Fruit fly (Drosophila melanogaster): ENCODE results near the gene CG11786.

- no peak for TF ChIP-seq Blimp-1 (GFP tag; optimal IDR thresholded peaks at IDR 0.05)
- no peak for TF ChIP-seq CG8119 (GFP tag; IDR thresholded peaks at IDR 0.05)
- TF ChIP-seq Sox14 (GFP tag; optimal IDR thresholded peaks at IDR 0.05) = no peak
- TF ChIP-seq Lpt (GFP tag; optimal IDR thresholded peaks at IDR 0.05) = no peak
- TF ChIP-seq CG4318 (GFP tag; optimal IDR thresholded peaks at IDR 0.05) = no peak
- TF ChIP-seq CG16779 (tag; optimal IDR thresholded peaks at IDR 0.05) = no peak
- no peak for TF ChIP-seq CG8319 (GFP tag; optimal IDR thresholded peaks at IDR 0.05)
- TF ChIP-seq CG7368 (GFP tag; optimal IDR thresholded peaks at IDR 0.05) = no peak
Measured at dm6 chr3R:25005748-25006147, 40.4 kb upstream of the CG11786 start.
